Fruit fly (Drosophila melanogaster) whole organism, embryonic: ENCODE data around the gene CG44362.

ENCODE experiments used
- Atf6 ChIP-seq: fragments of 200-800 bp; sonication (Bioruptor generic); IDR thresholded peaks from 2 replicates; pipeline ENCODE4 v1.3.6; 2022; ENCODE audit warnings: missing biosample characterization, missing genetic modification characterization
- Bteb2 ChIP-seq: fragments of 200-800 bp; sonication (Bioruptor generic); optimal IDR thresholded peaks from 2 replicates; lab custom pipeline; 2016; ENCODE audit warnings: missing biosample characterization, missing genetic modification characterization
- CG11093 ChIP-seq: fragments of 200-800 bp; sonication (Bioruptor generic); IDR thresholded peaks from 3 replicates; pipeline ENCODE4 v1.3.6; 2022; ENCODE audit warnings: missing biosample characterization, missing genetic modification characterization
- CG12104 ChIP-seq: fragments of 200-800 bp; sonication (Bioruptor generic); optimal IDR thresholded peaks from 3 replicates; lab custom pipeline; 2016; ENCODE audit warnings: missing biosample characterization, missing genetic modification characterization
- CG1233 ChIP-seq: fragments of 200-800 bp; sonication (Bioruptor generic); optimal IDR thresholded peaks from 4 replicates; lab custom pipeline; 2018; ENCODE audit warnings: missing biosample characterization, mild to moderate bottlenecking, missing genetic modification characterization
- CG13894 ChIP-seq: fragments of 200-800 bp; sonication (Bioruptor generic); optimal IDR thresholded peaks from 3 replicates; lab custom pipeline; 2018; ENCODE audit warnings: missing biosample characterization, mild to moderate bottlenecking, missing genetic modification characterization, moderate library complexity
- CG14710 ChIP-seq: fragments of 200-800 bp; sonication (Bioruptor generic); optimal IDR thresholded peaks from 3 replicates; lab custom pipeline; 2019; ENCODE audit warnings: missing biosample characterization, mild to moderate bottlenecking, missing genetic modification characterization, moderate library complexity
- CG17568 ChIP-seq: fragments of 200-800 bp; sonication (Bioruptor generic); optimal IDR thresholded peaks from 2 replicates; lab custom pipeline; 2018; ENCODE audit warnings: missing biosample characterization, mild to moderate bottlenecking, missing genetic modification characterization, moderate library complexity
- CG17612 ChIP-seq: fragments of 200-800 bp; sonication (Bioruptor generic); IDR thresholded peaks from 2 replicates; pipeline ENCODE4 v1.3.6; 2022; ENCODE audit warnings: missing biosample characterization, missing genetic modification characterization
- CG18262 ChIP-seq: fragments of 200-800 bp; optimal IDR thresholded peaks from 3 replicates; lab custom pipeline; 2019; ENCODE audit warnings: missing biosample characterization, mild to moderate bottlenecking, missing genetic modification characterization, moderate library complexity
- CG18476 ChIP-seq: fragments of 200-800 bp; sonication (Bioruptor generic); optimal IDR thresholded peaks from 2 replicates; lab custom pipeline; 2016; ENCODE audit warnings: missing biosample characterization, mild to moderate bottlenecking, missing genetic modification characterization
- CG3163 ChIP-seq: fragments of 200-800 bp; sonication (Bioruptor generic); optimal IDR thresholded peaks from 3 replicates; lab custom pipeline; 2016; ENCODE audit warnings: missing biosample characterization, missing genetic modification characterization
- CG4854 ChIP-seq: fragments of 200-800 bp; sonication (Bioruptor generic); optimal IDR thresholded peaks from 2 replicates; lab custom pipeline; 2016; ENCODE audit warnings: missing biosample characterization, missing genetic modification characterization, inconsistent platforms
- CG6272 ChIP-seq: fragments of 200-800 bp; sonication (Bioruptor generic); IDR thresholded peaks from 2 replicates; pipeline ENCODE4 v1.3.6; 2022; ENCODE audit warnings: missing biosample characterization, missing genetic modification characterization
- CG6683 ChIP-seq: fragments of 200-800 bp; sonication (Bioruptor generic); optimal IDR thresholded peaks from 2 replicates; lab custom pipeline; 2017; ENCODE audit warnings: missing biosample characterization, mild to moderate bottlenecking, missing genetic modification characterization, missing genetic modification reagents
- CG6689 ChIP-seq: fragments of 200-800 bp; sonication (Bioruptor generic); IDR thresholded peaks from 2 replicates; pipeline ENCODE4 v1.3.6; 2022; ENCODE audit warnings: missing biosample characterization, missing genetic modification characterization
- CG7745 ChIP-seq: fragments of 200-800 bp; sonication (Bioruptor generic); optimal IDR thresholded peaks from 2 replicates; lab custom pipeline; 2018; ENCODE audit warnings: missing biosample characterization, mild to moderate bottlenecking, missing genetic modification characterization, moderate library complexity
- CG7786 ChIP-seq: fragments of 200-800 bp; sonication (Bioruptor generic); optimal IDR thresholded peaks from 2 replicates; lab custom pipeline; 2016; ENCODE audit warnings: missing biosample characterization, missing genetic modification characterization
- CG7839 ChIP-seq: fragments of 200-800 bp; sonication (Bioruptor generic); optimal IDR thresholded peaks from 3 replicates; lab custom pipeline; 2018; ENCODE audit warnings: missing biosample characterization, mild to moderate bottlenecking, missing genetic modification characterization, moderate library complexity
- CG7987 ChIP-seq: fragments of 200-800 bp; sonication (Bioruptor generic); optimal IDR thresholded peaks from 2 replicates; lab custom pipeline; 2018; ENCODE audit warnings: missing biosample characterization, mild to moderate bottlenecking, missing genetic modification characterization, moderate library complexity
- CG8281 ChIP-seq: fragments of 200-800 bp; sonication (Bioruptor generic); optimal IDR thresholded peaks from 2 replicates; lab custom pipeline; 2018; ENCODE audit warnings: missing biosample characterization, mild to moderate bottlenecking, missing genetic modification characterization, moderate library complexity
- CG8944 ChIP-seq: fragments of 200-800 bp; sonication (Bioruptor generic); optimal IDR thresholded peaks from 3 replicates; lab custom pipeline; 2016; ENCODE audit warnings: missing biosample characterization, missing genetic modification characterization
- CG9817 ChIP-seq: fragments of 200-800 bp; sonication (Bioruptor generic); optimal IDR thresholded peaks from 2 replicates; lab custom pipeline; 2018; ENCODE audit warnings: missing biosample characterization, mild to moderate bottlenecking, missing genetic modification characterization, moderate library complexity
- CTCF ChIP-seq: fragments of 200-800 bp; sonication (Bioruptor generic); optimal IDR thresholded peaks from 2 replicates; lab custom pipeline; 2017; ENCODE audit warnings: missing biosample characterization, mild to moderate bottlenecking, missing genetic modification characterization, moderate library complexity
- D ChIP-seq, 2 experiments: fragments of 200-800 bp in 1 of 2; fragments of >200 bp in 1 of 2; sonication (Bioruptor generic) in 1 of 2; optimal IDR thresholded peaks; 2 replicates in 1 of 2; 3 replicates in 1 of 2; lab custom pipeline; 2017; ENCODE audit warnings: mild to moderate bottlenecking in 1 of 2, missing biosample characterization in 1 of 2, missing genetic modification characterization in 1 of 2, missing genetic modification reagents in 1 of 2
- Drgx ChIP-seq: fragments of 200-800 bp; sonication (Bioruptor generic); IDR thresholded peaks from 2 replicates; pipeline ENCODE4 v1.3.6; 2022; ENCODE audit warnings: missing biosample characterization, missing genetic modification characterization
- E2f2 ChIP-seq: fragments of 200-800 bp; sonication (Bioruptor generic); IDR thresholded peaks from 2 replicates; pipeline ENCODE4 v1.3.6; 2022; ENCODE audit warnings: missing biosample characterization, missing genetic modification characterization
- Fer2 ChIP-seq: fragments of 200-800 bp; sonication (Bioruptor generic); optimal IDR thresholded peaks from 2 replicates; lab custom pipeline; 2018; ENCODE audit warnings: missing biosample characterization, mild to moderate bottlenecking, missing genetic modification characterization, moderate library complexity
- Fer3 ChIP-seq: fragments of 200-800 bp; sonication (Bioruptor generic); optimal IDR thresholded peaks from 2 replicates; lab custom pipeline; 2018; ENCODE audit warnings: missing biosample characterization, mild to moderate bottlenecking, missing genetic modification characterization, moderate library complexity
- HLH54F ChIP-seq: fragments of 200-800 bp; sonication (Bioruptor generic); optimal IDR thresholded peaks from 3 replicates; lab custom pipeline; 2016; ENCODE audit warnings: missing biosample characterization, missing genetic modification characterization
- Lim3 ChIP-seq: fragments of 200-800 bp; sonication (Bioruptor generic); IDR thresholded peaks from 2 replicates; pipeline ENCODE4 v1.3.6; 2022; ENCODE audit warnings: missing biosample characterization, missing genetic modification characterization
- MBD-R2 ChIP-seq: fragments of 200-800 bp; sonication (Bioruptor generic); IDR thresholded peaks from 2 replicates; pipeline ENCODE4 v1.3.6; 2022; ENCODE audit warnings: missing biosample characterization, missing genetic modification characterization
- Mes4 ChIP-seq: fragments of 200-800 bp; sonication (Bioruptor generic); optimal IDR thresholded peaks from 2 replicates; lab custom pipeline; 2016; ENCODE audit warnings: missing biosample characterization, missing genetic modification characterization
- Mrtf ChIP-seq: fragments of 200-800 bp; sonication (Bioruptor generic); IDR thresholded peaks from 3 replicates; pipeline ENCODE4 v1.3.6; 2022; ENCODE audit warnings: missing biosample characterization, missing genetic modification characterization
- Myb ChIP-seq: fragments of 200-800 bp; sonication (Bioruptor generic); optimal IDR thresholded peaks from 2 replicates; lab custom pipeline; 2016; ENCODE audit warnings: missing biosample characterization, missing genetic modification characterization
- Nf-YB ChIP-seq: fragments of 200-800 bp; sonication (Bioruptor generic); optimal IDR thresholded peaks from 3 replicates; lab custom pipeline; 2019; ENCODE audit warnings: missing biosample characterization, mild to moderate bottlenecking, missing genetic modification characterization, moderate library complexity
- Sox102F ChIP-seq: fragments of 200-800 bp; sonication (Bioruptor generic); optimal IDR thresholded peaks from 2 replicates; lab custom pipeline; 2018; ENCODE audit warnings: missing biosample characterization, mild to moderate bottlenecking, missing genetic modification characterization, moderate library complexity
- abd-A ChIP-seq: fragments of 200-800 bp; sonication (Bioruptor generic); optimal IDR thresholded peaks from 3 replicates; lab custom pipeline; 2019; ENCODE audit warnings: missing biosample characterization, mild to moderate bottlenecking, missing genetic modification characterization, moderate library complexity
- da ChIP-seq: fragments of 200-800 bp; sonication (Bioruptor generic); optimal IDR thresholded peaks from 2 replicates; lab custom pipeline; 2016; ENCODE audit warnings: missing biosample characterization, missing genetic modification characterization
- dysf ChIP-seq: fragments of 200-800 bp; sonication (Bioruptor generic); IDR thresholded peaks from 3 replicates; pipeline ENCODE4 v1.3.6; 2022; ENCODE audit warnings: missing biosample characterization, missing genetic modification characterization
- fd96Cb ChIP-seq: fragments of 200-800 bp; sonication (Bioruptor generic); optimal IDR thresholded peaks from 2 replicates; lab custom pipeline; 2018; ENCODE audit warnings: missing biosample characterization, mild to moderate bottlenecking, missing genetic modification characterization, moderate library complexity
- fru ChIP-seq: fragments of >200 bp; optimal IDR thresholded peaks from 2 replicates; lab custom pipeline; 2017
- fu2 ChIP-seq: fragments of 200-800 bp; sonication (Bioruptor generic); optimal IDR thresholded peaks from 2 replicates; lab custom pipeline; 2016; ENCODE audit warnings: missing biosample characterization, missing genetic modification characterization
- grau ChIP-seq: fragments of 200-800 bp; optimal IDR thresholded peaks from 3 replicates; lab custom pipeline; 2019; ENCODE audit warnings: missing biosample characterization, mild to moderate bottlenecking, missing genetic modification characterization, moderate library complexity
- ken ChIP-seq: fragments of 200-800 bp; sonication (Bioruptor generic); IDR thresholded peaks from 3 replicates; pipeline ENCODE4 v1.3.6; 2022; ENCODE audit warnings: missing biosample characterization, missing genetic modification characterization
- lilli ChIP-seq: fragments of 200-800 bp; sonication (Bioruptor generic); optimal IDR thresholded peaks from 3 replicates; lab custom pipeline; 2016; ENCODE audit warnings: missing biosample characterization, missing genetic modification characterization
- nerfin-2 ChIP-seq: fragments of 200-800 bp; sonication (Bioruptor generic); IDR thresholded peaks from 2 replicates; pipeline ENCODE4 v1.3.6; 2022; ENCODE audit warnings: missing biosample characterization, missing genetic modification characterization; ENCODE audit not compliant: partially characterized antibody
- phol ChIP-seq: fragments of 200-800 bp; sonication (Bioruptor generic); optimal IDR thresholded peaks from 3 replicates; lab custom pipeline; 2018; ENCODE audit warnings: missing biosample characterization, mild to moderate bottlenecking, missing genetic modification characterization, moderate library complexity
- vfl ChIP-seq: fragments of 200-800 bp; sonication (Bioruptor generic); optimal IDR thresholded peaks from 2 replicates; lab custom pipeline; 2016; ENCODE audit warnings: missing biosample characterization, missing genetic modification characterization
- wdn ChIP-seq: fragments of 200-800 bp; sonication (Bioruptor generic); IDR thresholded peaks from 2 replicates; pipeline ENCODE4 v1.3.6; 2022; ENCODE audit warnings: missing biosample characterization, missing genetic modification characterization
- zfh2 ChIP-seq: fragments of 200-800 bp; sonication (Bioruptor generic); optimal IDR thresholded peaks from 2 replicates; lab custom pipeline; 2016; ENCODE audit warnings: missing biosample characterization, missing genetic modification characterization

Gene CG44362

DNA sequence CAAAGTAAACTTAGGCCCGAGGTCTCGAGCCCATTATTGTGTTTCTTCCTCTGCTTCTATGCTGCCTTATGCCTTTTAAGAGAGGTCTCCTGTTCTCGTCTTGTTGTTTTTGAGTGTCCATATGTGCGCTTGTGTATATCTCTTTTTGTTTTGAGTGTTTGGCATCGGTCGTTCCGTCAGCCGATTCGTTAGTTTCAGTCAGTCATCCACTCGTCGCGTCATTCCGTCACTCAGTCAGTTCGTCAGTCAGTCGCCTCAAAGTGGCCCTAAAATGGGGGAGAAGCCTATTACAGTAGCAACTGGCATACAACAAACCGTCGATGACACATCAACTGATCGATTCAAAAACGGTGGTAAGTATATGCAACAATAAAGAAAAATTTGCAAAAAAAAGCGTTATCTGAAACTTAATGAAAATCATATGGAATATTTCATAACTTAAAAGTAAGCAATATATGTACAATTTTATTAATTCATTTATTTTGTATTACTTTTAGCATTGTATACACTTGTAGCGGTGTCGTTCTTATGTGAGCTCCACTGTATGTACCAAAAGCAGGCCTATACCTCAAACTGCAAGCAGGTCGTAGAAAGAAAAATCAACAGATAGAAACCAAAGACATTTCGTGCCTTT is 20.8 kb downstream of the CG44362 start (continued):
- TF ChIP-seq da (GFP tag; lab: Kevin White, UChicago): peak; percentile 85
- TF ChIP-seq phol (tag; lab: Kevin White, UChicago): peak; percentile 98
- TF ChIP-seq CG17568 (GFP tag; lab: Kevin White, UChicago): peak; percentile 87
- peak; percentile 92 for TF ChIP-seq Fer3
- TF ChIP-seq CG17612 (GFP tag; lab: Robert Waterston, UW): peak; percentile 90
- TF ChIP-seq abd-A (tag; lab: Kevin White, UChicago): peak; percentile 31
- peak; percentile 96 for TF ChIP-seq Lim3 (GFP tag; lab: Robert Waterston, UW)
- peak; percentile 90 for TF ChIP-seq CG8944 (GFP tag; lab: Kevin White, UChicago)
- peak; percentile 96 for TF ChIP-seq ken (GFP tag; lab: Robert Waterston, UW)
- peak; percentile 95 for TF ChIP-seq CG6689
- TF ChIP-seq CG7839: peak; percentile 97
- peak; percentile 90 for TF ChIP-seq CG11093 (GFP tag; lab: Robert Waterston, UW)
- peak; percentile 82 for TF ChIP-seq E2f2
- TF ChIP-seq CG14710 (tag; lab: Kevin White, UChicago): peak; percentile 97
- TF ChIP-seq nerfin-2 (GFP tag; lab: Robert Waterston, UW): no peak
- peak; percentile 76 for TF ChIP-seq Nf-YB (GFP tag; lab: Kevin White, UChicago)
- peak; percentile 97 for TF ChIP-seq fd96Cb (tag; lab: Kevin White, UChicago)
- TF ChIP-seq grau: peak; percentile 100
- TF ChIP-seq CG7745 (tag; lab: Kevin White, UChicago): peak; percentile 74
- TF ChIP-seq CG12104 (GFP tag; lab: Kevin White, UChicago): peak; percentile 85
- TF ChIP-seq zfh2: peak; percentile 54
- TF ChIP-seq dysf: peak; percentile 96
- TF ChIP-seq Mrtf (GFP tag; lab: Robert Waterston, UW): peak; percentile 93
- TF ChIP-seq fu2: peak; percentile 86
- TF ChIP-seq CG6272 (GFP tag; lab: Robert Waterston, UW): peak; percentile 83
- TF ChIP-seq CG6683 (GFP tag; lab: Kevin White, UChicago): peak; percentile 82
- peak; percentile 89 for TF ChIP-seq CG18476
- peak; percentile 80 for TF ChIP-seq MBD-R2 (GFP tag; lab: Robert Waterston, UW)
- peak; percentile 60 for TF ChIP-seq CTCF
- peak; percentile 98 for TF ChIP-seq CG18262 (tag; lab: Kevin White, UChicago)
- TF ChIP-seq Drgx: peak; percentile 69
- TF ChIP-seq fru (lab: Kevin White, UChicago): no peak
- TF ChIP-seq lilli (GFP tag; lab: Kevin White, UChicago): peak; percentile 86
- peak; percentile 79 for TF ChIP-seq wdn (GFP tag; lab: Robert Waterston, UW)
- peak; percentile 62 for TF ChIP-seq Myb (GFP tag; lab: Kevin White, UChicago)
- peak; percentile 71 for TF ChIP-seq Bteb2 (GFP tag; lab: Kevin White, UChicago)
- peak; percentile 94 for TF ChIP-seq CG1233 (GFP tag; lab: Kevin White, UChicago)
- peak; percentile 90 for TF ChIP-seq HLH54F (GFP tag; lab: Kevin White, UChicago)
- TF ChIP-seq CG13894: no peak
- peak; percentile 95 for TF ChIP-seq Sox102F (GFP tag; lab: Kevin White, UChicago)
- TF ChIP-seq Atf6 (GFP tag; lab: Robert Waterston, UW): peak; percentile 94
- peak; percentile 91 for TF ChIP-seq CG7786
- TF ChIP-seq D (optimal IDR thresholded peaks at IDR 0.05; lab: Kevin White, UChicago): no peak
- TF ChIP-seq D (GFP tag; optimal IDR thresholded peaks at IDR 0.05; lab: Kevin White, UChicago): peak; percentile 93
- peak; percentile 96 for TF ChIP-seq Mes4
- peak; percentile 99 for TF ChIP-seq CG8281
- TF ChIP-seq vfl (GFP tag; lab: Kevin White, UChicago): peak; percentile 40
- TF ChIP-seq CG4854 (GFP tag; lab: Kevin White, UChicago): peak; percentile 76
- peak; percentile 79 for TF ChIP-seq Fer2 (tag; lab: Kevin White, UChicago)
- peak; percentile 67 for TF ChIP-seq CG7987 (GFP tag; lab: Kevin White, UChicago)
- peak; percentile 82 for TF ChIP-seq CG3163 (GFP tag; lab: Kevin White, UChicago)
- peak; percentile 88 for TF ChIP-seq CG9817 (tag; lab: Kevin White, UChicago)
